Fruit fly (Drosophila melanogaster) whole organism, wandering third instar larva: ENCODE data around the gene Grl36a.

Experiments used
- Abd-B ChIP-seq: fragments of >200 bp; optimal IDR thresholded peaks from 2 replicates; lab custom pipeline; 2017; ENCODE audit warnings: missing biosample characterization, missing genetic modification characterization
- CG32264 ChIP-seq: fragments of 200-800 bp; sonication (Bioruptor generic); optimal IDR thresholded peaks from 2 replicates; lab custom pipeline; 2016; ENCODE audit warnings: missing biosample characterization, missing genetic modification characterization
- CG9705 ChIP-seq: fragments of 200-800 bp; sonication (Bioruptor generic); optimal IDR thresholded peaks from 2 replicates; lab custom pipeline; 2018; ENCODE audit warnings: missing biosample characterization, mild to moderate bottlenecking, missing genetic modification characterization
- CrebA ChIP-seq: fragments of 200-800 bp; sonication (Bioruptor generic); optimal IDR thresholded peaks from 2 replicates; lab custom pipeline; 2016; ENCODE audit warnings: missing biosample characterization, mild to moderate bottlenecking, missing genetic modification characterization, borderline replicate concordance
- Dfd ChIP-seq: fragments of >200 bp; optimal IDR thresholded peaks from 2 replicates; lab custom pipeline; 2017; ENCODE audit warnings: missing biosample characterization, missing genetic modification characterization
- Dif ChIP-seq: fragments of 200-275, 200-300 bp; sonication (Bioruptor generic); optimal IDR thresholded peaks from 2 replicates; lab custom pipeline; 2018; ENCODE audit warnings: missing biosample characterization, missing genetic modification characterization; ENCODE audit not compliant: partially characterized antibody
- HLH106 ChIP-seq: fragments of 200-800 bp; optimal IDR thresholded peaks from 3 replicates; lab custom pipeline; 2019; ENCODE audit warnings: missing biosample characterization, mild to moderate bottlenecking, missing genetic modification characterization, moderate library complexity
- Hr78 ChIP-seq: fragments of >200 bp; optimal IDR thresholded peaks from 2 replicates; lab custom pipeline; 2017; ENCODE audit warnings: missing biosample characterization, missing genetic modification characterization
- Hr83 ChIP-seq: fragments of 200-300 bp; sonication (Bioruptor generic); optimal IDR thresholded peaks from 2 replicates; lab custom pipeline; 2016; ENCODE audit warnings: missing biosample characterization, mild to moderate bottlenecking, missing genetic modification characterization, moderate library complexity; ENCODE audit not compliant: poor library complexity, severe bottlenecking
- Myc ChIP-seq: fragments of >200 bp; optimal IDR thresholded peaks from 2 replicates; lab custom pipeline; 2017
- N ChIP-seq: fragments of >200 bp; optimal IDR thresholded peaks from 2 replicates; lab custom pipeline; 2018; ENCODE audit warnings: missing biosample characterization, missing external identifiers, missing genetic modification characterization
- OdsH ChIP-seq: fragments of 200-800 bp; sonication (Bioruptor generic); optimal IDR thresholded peaks from 2 replicates; lab custom pipeline; 2016; ENCODE audit warnings: missing biosample characterization, mild to moderate bottlenecking, missing genetic modification characterization
- Rel ChIP-seq, 2 experiments: fragments of 200-800 bp; sonication (Bioruptor generic) in 1 of 2; optimal IDR thresholded peaks; 2 replicates in 1 of 2; 3 replicates in 1 of 2; lab custom pipeline; 2016 to 2019; ENCODE audit warnings: mild to moderate bottlenecking in 2 of 2, missing biosample characterization in 2 of 2, missing genetic modification characterization in 2 of 2, moderate library complexity in 1 of 2
- Sp1 ChIP-seq: fragments of 200-800 bp; sonication (Bioruptor generic); optimal IDR thresholded peaks from 3 replicates; lab custom pipeline; 2019; ENCODE audit warnings: missing biosample characterization, mild to moderate bottlenecking, missing genetic modification characterization, moderate library complexity
- Vsx2 ChIP-seq: fragments of 200-300, 225-300 bp; sonication (Bioruptor generic); optimal IDR thresholded peaks from 2 replicates; lab custom pipeline; 2018; ENCODE audit warnings: missing biosample characterization, missing genetic modification characterization; ENCODE audit not compliant: partially characterized antibody
- br ChIP-seq: fragments of 200-800 bp; sonication (Bioruptor generic); optimal IDR thresholded peaks from 2 replicates; lab custom pipeline; 2016; ENCODE audit warnings: missing biosample characterization, missing genetic modification characterization
- brk ChIP-seq: fragments of 200-800 bp; sonication (Bioruptor generic); optimal IDR thresholded peaks from 2 replicates; lab custom pipeline; 2016; ENCODE audit warnings: missing biosample characterization, mild to moderate bottlenecking, missing genetic modification characterization
- dl ChIP-seq, 2 experiments: fragments of 175-275, 200-275 bp in 1 of 2; fragments of 200-275 bp in 1 of 2; sonication (Bioruptor generic); optimal IDR thresholded peaks; lab custom pipeline; 2018; ENCODE audit warnings: mild to moderate bottlenecking in 2 of 2, missing biosample characterization in 2 of 2, missing genetic modification characterization in 2 of 2, moderate library complexity in 2 of 2; ENCODE audit not compliant: partially characterized antibody in 2 of 2, insufficient read depth in 1 of 2
- dsf ChIP-seq: sonication (Bioruptor generic); optimal IDR thresholded peaks from 2 replicates; lab custom pipeline; 2016; ENCODE audit warnings: missing biosample characterization, missing genetic modification characterization, borderline replicate concordance
- ey ChIP-seq: fragments of 200-800 bp; sonication (Bioruptor generic); optimal IDR thresholded peaks from 2 replicates; lab custom pipeline; 2016; ENCODE audit warnings: missing biosample characterization, missing genetic modification characterization
- foxo ChIP-seq, 2 experiments: fragments of 200-800 bp; sonication (Bioruptor generic); optimal IDR thresholded peaks; 2 replicates in 1 of 2; 3 replicates in 1 of 2; lab custom pipeline; 2016 to 2017; ENCODE audit warnings: missing biosample characterization in 2 of 2, missing genetic modification characterization in 2 of 2
- fru ChIP-seq: fragments of 200-800 bp; sonication (Bioruptor generic); optimal IDR thresholded peaks from 3 replicates; lab custom pipeline; 2016; ENCODE audit warnings: missing biosample characterization, mild to moderate bottlenecking, missing genetic modification characterization
- h ChIP-seq: fragments of 200-800 bp; sonication (Bioruptor generic); optimal IDR thresholded peaks from 3 replicates; lab custom pipeline; 2016; ENCODE audit warnings: missing biosample characterization, mild to moderate bottlenecking, missing genetic modification characterization
- jim ChIP-seq: fragments of 175-275, 200-325 bp; sonication (Bioruptor generic); optimal IDR thresholded peaks from 2 replicates; lab custom pipeline; 2016; ENCODE audit warnings: missing biosample characterization, mild to moderate bottlenecking, missing genetic modification characterization
- lola ChIP-seq: fragments of >200 bp; optimal IDR thresholded peaks from 2 replicates; lab custom pipeline; 2017; ENCODE audit warnings: missing biosample characterization, missing genetic modification characterization
- psq ChIP-seq: fragments of 200-800 bp; sonication (Bioruptor generic); optimal IDR thresholded peaks from 3 replicates; lab custom pipeline; 2017; ENCODE audit warnings: missing biosample characterization, mild to moderate bottlenecking, missing genetic modification characterization, moderate library complexity
- rgr ChIP-seq: fragments of 200-800 bp; sonication (Bioruptor generic); optimal IDR thresholded peaks from 3 replicates; lab custom pipeline; 2016; ENCODE audit warnings: missing biosample characterization, mild to moderate bottlenecking, missing genetic modification characterization
- sage ChIP-seq: fragments of 200-800 bp; sonication (Bioruptor generic); optimal IDR thresholded peaks from 2 replicates; lab custom pipeline; 2016; ENCODE audit warnings: missing biosample characterization, mild to moderate bottlenecking, missing genetic modification characterization
- tai ChIP-seq: sonication (Bioruptor generic); optimal IDR thresholded peaks from 2 replicates; lab custom pipeline; 2016; ENCODE audit warnings: missing biosample characterization, missing genetic modification characterization
- usp ChIP-seq: fragments of >200 bp; optimal IDR thresholded peaks from 2 replicates; lab custom pipeline; 2017; ENCODE audit warnings: missing biosample characterization, missing genetic modification characterization
- woc ChIP-seq: sonication (Bioruptor generic); optimal IDR thresholded peaks from 2 replicates; lab custom pipeline; 2016; ENCODE audit warnings: missing biosample characterization, mild to moderate bottlenecking, missing genetic modification characterization

Grl36a gene

dm6 chr2L:17176318-17176717 is 5.4 kb upstream of the Grl36a start, which contains the start of gene Gr36a:
Gene Gr36a, plus strand, starts transcription at chr2L:17176618.
- no peak for TF ChIP-seq sage (GFP tag; lab: Kevin White, UChicago)
- TF ChIP-seq ey (GFP tag; lab: Kevin White, UChicago): no peak
- no peak for TF ChIP-seq dsf (GFP tag; lab: Kevin White, UChicago)
- TF ChIP-seq h (GFP tag; lab: Kevin White, UChicago): no peak
- TF ChIP-seq CG32264 (GFP tag; lab: Kevin White, UChicago): no peak
- no peak for TF ChIP-seq usp (GFP tag; lab: Kevin White, UChicago)
- no peak for TF ChIP-seq brk (GFP tag; lab: Kevin White, UChicago)
- TF ChIP-seq OdsH (GFP tag; lab: Kevin White, UChicago): no peak
- TF ChIP-seq Hr83: no peak
- no peak for TF ChIP-seq br (GFP tag; lab: Kevin White, UChicago)
- TF ChIP-seq Sp1: no peak
- TF ChIP-seq HLH106 (tag; lab: Kevin White, UChicago): no peak
- TF ChIP-seq Dfd: no peak
- TF ChIP-seq Abd-B (GFP tag; lab: Kevin White, UChicago): no peak
- TF ChIP-seq Rel (GFP tag; optimal IDR thresholded peaks at IDR 0.05; lab: Kevin White, UChicago): no peak
- TF ChIP-seq Rel (tag; optimal IDR thresholded peaks at IDR 0.05; lab: Kevin White, UChicago): no peak
- no peak for TF ChIP-seq lola (GFP tag; lab: Kevin White, UChicago)
- no peak for TF ChIP-seq CG9705 (GFP tag; lab: Kevin White, UChicago)
- no peak for TF ChIP-seq Vsx2 (GFP tag; lab: Kevin White, UChicago)
- no peak for TF ChIP-seq fru

dm6 chr2L:17178472-17178871 is 3.3 kb upstream of the Grl36a start, which contains the start of gene Gr36b:
Gene Gr36b, plus strand, starts transcription at chr2L:17178772.
- TF ChIP-seq lola (GFP tag; lab: Kevin White, UChicago) (no peak), brk (GFP tag; lab: Kevin White, UChicago) (no peak), h (GFP tag; lab: Kevin White, UChicago) (no peak), tai (GFP tag; lab: Kevin White, UChicago) (no peak), psq (GFP tag; lab: Kevin White, UChicago) (no peak), Abd-B (GFP tag; lab: Kevin White, UChicago) (no peak), br (GFP tag; lab: Kevin White, UChicago) (no peak), Hr78 (no peak), woc (GFP tag; lab: Kevin White, UChicago) (no peak), jim (GFP tag; lab: Kevin White, UChicago) (no peak), Dfd (no peak), CG9705 (GFP tag; lab: Kevin White, UChicago) (no peak), Rel (GFP tag; optimal IDR thresholded peaks at IDR 0.05; lab: Kevin White, UChicago) (no peak), Rel (tag; optimal IDR thresholded peaks at IDR 0.05; lab: Kevin White, UChicago) (no peak), dl (GFP tag; optimal IDR thresholded peaks at IDR 0.05; lab: Kevin White, UChicago; ENCODE audit: insufficient read depth in 1 of 2, partially characterized antibody in 2 of 2) (no peak), Dif (no peak), rgr (GFP tag; lab: Kevin White, UChicago) (no peak), CrebA (GFP tag; lab: Kevin White, UChicago) (no peak), Myc (lab: Kevin White, UChicago) (no peak), CG32264 (GFP tag; lab: Kevin White, UChicago) (no peak), N (GFP tag; lab: Kevin White, UChicago) (no peak)

- TF ChIP-seq dsf (GFP tag; lab: Kevin White, UChicago): no peak
- no peak for TF ChIP-seq HLH106 (tag; lab: Kevin White, UChicago)
- TF ChIP-seq Rel (GFP tag; optimal IDR thresholded peaks at IDR 0.05; lab: Kevin White, UChicago): no peak
- TF ChIP-seq Rel (tag; optimal IDR thresholded peaks at IDR 0.05; lab: Kevin White, UChicago): no peak
- TF ChIP-seq br (GFP tag; lab: Kevin White, UChicago): no peak
- no peak for TF ChIP-seq Vsx2 (GFP tag; lab: Kevin White, UChicago)
- no peak for TF ChIP-seq Hr78
- no peak for TF ChIP-seq ey (GFP tag; lab: Kevin White, UChicago)
- no peak for TF ChIP-seq lola (GFP tag; lab: Kevin White, UChicago)
- TF ChIP-seq psq (GFP tag; lab: Kevin White, UChicago): no peak
- no peak for TF ChIP-seq N (GFP tag; lab: Kevin White, UChicago)
- no peak for TF ChIP-seq foxo (GFP tag; optimal IDR thresholded peaks at IDR 0.05; lab: Kevin White, UChicago)
- no peak for TF ChIP-seq usp (GFP tag; lab: Kevin White, UChicago)
- TF ChIP-seq dl (GFP tag; optimal IDR thresholded peaks at IDR 0.05; lab: Kevin White, UChicago; ENCODE audit: insufficient read depth in 1 of 2, partially characterized antibody in 2 of 2): no peak
- no peak for TF ChIP-seq rgr (GFP tag; lab: Kevin White, UChicago)
- no peak for TF ChIP-seq Hr83
- no peak for TF ChIP-seq woc (GFP tag; lab: Kevin White, UChicago)
Observed at dm6 chr2L:17180038-17180437, 1.7 kb upstream of the Grl36a start, which contains the start of gene Gr36c. Gene Gr36c, plus strand, starts transcription at chr2L:17180338.
